Worm (Caenorhabditis elegans) whole organism, midembryonic: ENCODE results near the gene stdh-4.

Source experiments
- T22C8.4 ChIP-seq: fragments of 200-800 bp; sonication (Bioruptor generic); IDR thresholded peaks from 2 replicates; pipeline ENCODE4 v1.3.6; 2022; ENCODE audit warnings: missing genetic modification characterization, missing compliant biosample characterization
- cog-1 ChIP-seq: sonication (generic microtip); optimal IDR thresholded peaks from 2 replicates; lab custom pipeline; 2016; ENCODE audit warnings: missing genetic modification characterization, missing compliant biosample characterization
- flt-1 ChIP-seq: fragments of 200-800 bp; sonication (Bioruptor generic); IDR thresholded peaks from 2 replicates; pipeline ENCODE4 v1.3.6; 2022; ENCODE audit warnings: missing genetic modification characterization, missing compliant biosample characterization
- klf-2 ChIP-seq: fragments of 200-800 bp; sonication (Bioruptor generic); conservative IDR thresholded peaks from 2 replicates; pipeline ENCODE4 v1.3.6; 2022; ENCODE audit warnings: missing genetic modification reagents, missing genetic modification characterization, missing compliant biosample characterization
- med-1 ChIP-seq: sonication (generic microtip); optimal IDR thresholded peaks from 2 replicates; lab custom pipeline; 2017; ENCODE audit warnings: missing genetic modification characterization, mild to moderate bottlenecking, missing compliant biosample characterization, antibody characterized with exemption, missing genetic modification reagents; ENCODE audit not compliant: insufficient read depth
- ref-1 ChIP-seq: fragments of 200-800 bp; sonication (Bioruptor generic); conservative IDR thresholded peaks from 2 replicates; pipeline ENCODE4 v1.3.6; 2022; ENCODE audit warnings: missing genetic modification reagents, missing genetic modification characterization, missing compliant biosample characterization
- tab-1 ChIP-seq: fragments of 200-800 bp; sonication (Bioruptor generic); IDR thresholded peaks from 2 replicates; pipeline ENCODE4 v1.3.6; 2022; ENCODE audit warnings: missing genetic modification characterization, missing compliant biosample characterization
- ztf-23 ChIP-seq: fragments of 200-800 bp; sonication (Bioruptor generic); IDR thresholded peaks from 2 replicates; pipeline ENCODE4 v1.3.6; 2022; ENCODE audit warnings: missing genetic modification reagents, missing genetic modification characterization, missing compliant biosample characterization
- ztf-29 ChIP-seq: fragments of 200-800 bp; sonication (Bioruptor generic); IDR thresholded peaks from 2 replicates; pipeline ENCODE4 v1.3.6; 2022; ENCODE audit warnings: missing genetic modification reagents, missing genetic modification characterization, missing compliant biosample characterization

ce11 chrV:8569172-8569571 is 20.1 kb downstream of the stdh-4 start:
- no peak for TF ChIP-seq med-1 (GFP tag; lab: Kevin White, UChicago)
- no peak for TF ChIP-seq ztf-23 (GFP tag; lab: Robert Waterston, UW)
- no peak for TF ChIP-seq T22C8.4
- TF ChIP-seq flt-1 (GFP tag; lab: Robert Waterston, UW) = no peak
- no peak for TF ChIP-seq tab-1 (GFP tag; lab: Robert Waterston, UW)
- no peak for TF ChIP-seq cog-1 (tag; lab: Kevin White, UChicago)
- TF ChIP-seq klf-2 (GFP tag; lab: Robert Waterston, UW) = no peak
- TF ChIP-seq ref-1 (GFP tag; lab: Robert Waterston, UW) = no peak
- no peak for TF ChIP-seq ztf-29
